Fruit fly (Drosophila melanogaster) whole organism, embryonic: ENCODE data around the gene Gclc.

Source experiments
- Atf3 ChIP-seq: fragments of 200-800 bp; sonication (Bioruptor generic); optimal IDR thresholded peaks from 3 replicates; lab custom pipeline; 2016; ENCODE audit warnings: missing biosample characterization, missing genetic modification characterization
- CG10543 ChIP-seq: fragments of 200-800 bp; sonication (Bioruptor generic); optimal IDR thresholded peaks from 3 replicates; lab custom pipeline; 2017; ENCODE audit warnings: missing biosample characterization, mild to moderate bottlenecking, missing genetic modification characterization, moderate library complexity
- CG11085 ChIP-seq: fragments of 200-800 bp; sonication (Bioruptor generic); IDR thresholded peaks from 2 replicates; pipeline ENCODE4 v1.3.6; 2022; ENCODE audit warnings: missing biosample characterization, missing genetic modification characterization
- CG12391 ChIP-seq: fragments of 200-800 bp; sonication (Bioruptor generic); optimal IDR thresholded peaks from 3 replicates; lab custom pipeline; 2018; ENCODE audit warnings: missing biosample characterization, mild to moderate bottlenecking, missing genetic modification characterization, moderate library complexity
- CG12769 ChIP-seq: fragments of 200-800 bp; sonication (Bioruptor generic); optimal IDR thresholded peaks from 2 replicates; lab custom pipeline; 2019; ENCODE audit warnings: missing biosample characterization, mild to moderate bottlenecking, missing genetic modification characterization, moderate library complexity
- CG13287 ChIP-seq: fragments of 200-800 bp; sonication (Bioruptor generic); IDR thresholded peaks from 2 replicates; pipeline ENCODE4 v1.3.6; 2022; ENCODE audit warnings: missing biosample characterization, missing genetic modification characterization; ENCODE audit not compliant: partially characterized antibody
- CG1647 ChIP-seq: fragments of 200-800 bp; sonication (Bioruptor generic); optimal IDR thresholded peaks from 3 replicates; lab custom pipeline; 2016; ENCODE audit warnings: missing biosample characterization, missing genetic modification characterization
- CG16863 ChIP-seq: fragments of 200-800 bp; sonication (Bioruptor generic); optimal IDR thresholded peaks from 3 replicates; lab custom pipeline; 2016; ENCODE audit warnings: missing biosample characterization, missing genetic modification characterization
- CG3065 ChIP-seq: fragments of 200-800 bp; sonication (Bioruptor generic); optimal IDR thresholded peaks from 2 replicates; lab custom pipeline; 2016; ENCODE audit warnings: missing biosample characterization, missing genetic modification characterization
- CG31441 ChIP-seq: fragments of 200-800 bp; sonication (Bioruptor generic); IDR thresholded peaks from 2 replicates; pipeline ENCODE4 v1.3.6; 2022; ENCODE audit warnings: missing biosample characterization, missing genetic modification characterization
- CG3838 ChIP-seq: fragments of 200-800 bp; sonication (Bioruptor generic); optimal IDR thresholded peaks from 3 replicates; lab custom pipeline; 2016; ENCODE audit warnings: missing biosample characterization, missing genetic modification characterization
- CG5245 ChIP-seq: fragments of 200-800 bp; sonication (Bioruptor generic); optimal IDR thresholded peaks from 3 replicates; lab custom pipeline; 2016; ENCODE audit warnings: missing biosample characterization, missing genetic modification characterization
- CG6175 ChIP-seq: fragments of 200-800 bp; sonication (Bioruptor generic); IDR thresholded peaks from 3 replicates; pipeline ENCODE4 v1.3.6; 2022; ENCODE audit warnings: missing biosample characterization, missing genetic modification characterization
- CG6654 ChIP-seq: fragments of 200-800 bp; sonication (Bioruptor generic); optimal IDR thresholded peaks from 2 replicates; lab custom pipeline; 2017; ENCODE audit warnings: missing biosample characterization, mild to moderate bottlenecking, missing genetic modification characterization
- CG6854 ChIP-seq: fragments of 200-800 bp; sonication (Bioruptor generic); optimal IDR thresholded peaks from 3 replicates; lab custom pipeline; 2017; ENCODE audit warnings: missing biosample characterization, mild to moderate bottlenecking, missing genetic modification characterization
- CG9727 ChIP-seq: fragments of 200-800 bp; sonication (Bioruptor generic); optimal IDR thresholded peaks from 3 replicates; lab custom pipeline; 2017; ENCODE audit warnings: missing biosample characterization, mild to moderate bottlenecking, missing genetic modification characterization
- Camta ChIP-seq: fragments of 200-800 bp; sonication (Bioruptor generic); optimal IDR thresholded peaks from 2 replicates; lab custom pipeline; 2016; ENCODE audit warnings: missing biosample characterization, missing genetic modification characterization
- Dip3 ChIP-seq: fragments of 200-800 bp; sonication (Bioruptor generic); optimal IDR thresholded peaks from 3 replicates; lab custom pipeline; 2016; ENCODE audit warnings: missing biosample characterization, missing genetic modification characterization
- Eip74EF ChIP-seq, 2 experiments: fragments of 200-800 bp in 1 of 2; fragments of >200 bp in 1 of 2; sonication (Bioruptor generic) in 1 of 2; optimal IDR thresholded peaks; 2 replicates each; lab custom pipeline; 2017 to 2019; ENCODE audit warnings: missing biosample characterization in 2 of 2, missing genetic modification characterization in 2 of 2, mild to moderate bottlenecking in 1 of 2, moderate library complexity in 1 of 2
- GATAe ChIP-seq: fragments of 200-800 bp; sonication (Bioruptor generic); conservative IDR thresholded peaks from 2 replicates; pipeline ENCODE4 v1.3.6; 2022; ENCODE audit warnings: missing biosample characterization, missing genetic modification characterization
- Hey ChIP-seq: fragments of 200-800 bp; sonication (Bioruptor generic); optimal IDR thresholded peaks from 3 replicates; lab custom pipeline; 2018; ENCODE audit warnings: missing biosample characterization, mild to moderate bottlenecking, missing genetic modification characterization
- HmgD ChIP-seq: fragments of 200-800 bp; sonication (Bioruptor generic); optimal IDR thresholded peaks from 3 replicates; lab custom pipeline; 2016; ENCODE audit warnings: missing biosample characterization, missing genetic modification characterization
- Hr51 ChIP-seq, 2 experiments: fragments of 200-800 bp; sonication (Bioruptor generic); optimal IDR thresholded peaks; 2 replicates in 1 of 2; 3 replicates in 1 of 2; lab custom pipeline; 2016 to 2018; ENCODE audit warnings: missing biosample characterization in 2 of 2, missing genetic modification characterization in 2 of 2, mild to moderate bottlenecking in 1 of 2, moderate library complexity in 1 of 2
- Jarid2 ChIP-seq: fragments of 200-800 bp; sonication (Bioruptor generic); optimal IDR thresholded peaks from 3 replicates; lab custom pipeline; 2017; ENCODE audit warnings: mild to moderate bottlenecking, missing biosample characterization, missing genetic modification reagents, missing genetic modification characterization
- Lhr ChIP-seq: fragments of 200-800 bp; sonication (Bioruptor generic); optimal IDR thresholded peaks from 3 replicates; lab custom pipeline; 2017; ENCODE audit warnings: mild to moderate bottlenecking, missing biosample characterization, missing genetic modification reagents, missing genetic modification characterization
- PHDP ChIP-seq: fragments of 200-800 bp; sonication (Bioruptor generic); optimal IDR thresholded peaks from 3 replicates; lab custom pipeline; 2018; ENCODE audit warnings: missing biosample characterization, mild to moderate bottlenecking, missing genetic modification characterization, moderate library complexity
- Scr ChIP-seq: fragments of 200-800 bp; sonication (Bioruptor generic); IDR thresholded peaks from 2 replicates; pipeline ENCODE4 v1.3.6; 2022; ENCODE audit warnings: missing biosample characterization, missing genetic modification characterization; ENCODE audit not compliant: partially characterized antibody
- Sox102F ChIP-seq: fragments of 200-800 bp; sonication (Bioruptor generic); optimal IDR thresholded peaks from 2 replicates; lab custom pipeline; 2018; ENCODE audit warnings: missing biosample characterization, mild to moderate bottlenecking, missing genetic modification characterization, moderate library complexity
- Taf1 ChIP-seq: fragments of 200-800 bp; sonication (Bioruptor generic); IDR thresholded peaks from 2 replicates; pipeline ENCODE4 v1.3.6; 2022; ENCODE audit warnings: missing biosample characterization, missing genetic modification characterization
- Trl ChIP-seq, 3 experiments: fragments of >200 bp in 2 of 3; fragments of 200-800 bp in 1 of 3; sonication (Bioruptor generic) in 1 of 3; optimal IDR thresholded peaks; 2 replicates in 1 of 3; 3 replicates in 2 of 3; lab custom pipeline; 2016 to 2017; ENCODE audit warnings: missing biosample characterization in 1 of 3, missing genetic modification characterization in 1 of 3
- crc ChIP-seq: fragments of 200-800 bp; sonication (Bioruptor generic); optimal IDR thresholded peaks from 2 replicates; lab custom pipeline; 2016; ENCODE audit warnings: missing biosample characterization, missing genetic modification characterization
- crp ChIP-seq, 2 experiments: fragments of 200-800 bp; sonication (Bioruptor generic); optimal IDR thresholded peaks; 2 replicates in 1 of 2; 3 replicates in 1 of 2; lab custom pipeline; 2017; ENCODE audit warnings: missing biosample characterization in 2 of 2, missing genetic modification characterization in 2 of 2, mild to moderate bottlenecking in 1 of 2, moderate library complexity in 1 of 2
- exex ChIP-seq: fragments of 200-800 bp; sonication (Bioruptor generic); optimal IDR thresholded peaks from 4 replicates; lab custom pipeline; 2018; ENCODE audit warnings: missing biosample characterization, mild to moderate bottlenecking, missing genetic modification characterization, moderate library complexity
- fd96Cb ChIP-seq: fragments of 200-800 bp; sonication (Bioruptor generic); optimal IDR thresholded peaks from 2 replicates; lab custom pipeline; 2018; ENCODE audit warnings: missing biosample characterization, mild to moderate bottlenecking, missing genetic modification characterization, moderate library complexity
- ind ChIP-seq: fragments of 200-800 bp; sonication (Bioruptor generic); optimal IDR thresholded peaks from 3 replicates; lab custom pipeline; 2016; ENCODE audit warnings: missing biosample characterization, missing genetic modification characterization
- klu ChIP-seq: fragments of 200-800 bp; sonication (Bioruptor generic); IDR thresholded peaks from 2 replicates; pipeline ENCODE4 v1.3.6; 2022; ENCODE audit warnings: missing biosample characterization, missing genetic modification characterization
- lov ChIP-seq, 2 experiments: fragments of 200-800 bp in 1 of 2; fragments of >200 bp in 1 of 2; sonication (Bioruptor generic) in 1 of 2; IDR thresholded peaks in 1 of 2; optimal IDR thresholded peaks in 1 of 2; 2 replicates in 1 of 2; 3 replicates in 1 of 2; pipeline versions ENCODE4 v1.3.6 to Lab custom; 2017 to 2022; ENCODE audit warnings: missing biosample characterization in 1 of 2, missing genetic modification characterization in 1 of 2
- odd ChIP-seq: fragments of 200-800 bp; sonication (Bioruptor generic); optimal IDR thresholded peaks from 2 replicates; lab custom pipeline; 2017; ENCODE audit warnings: missing biosample characterization, mild to moderate bottlenecking, missing genetic modification characterization
- psq ChIP-seq: fragments of 200-800 bp; sonication (Bioruptor generic); optimal IDR thresholded peaks from 2 replicates; lab custom pipeline; 2017; ENCODE audit warnings: missing biosample characterization, missing genetic modification characterization
- ranshi ChIP-seq: fragments of 200-800 bp; sonication (Bioruptor generic); IDR thresholded peaks from 2 replicates; pipeline ENCODE4 v1.3.6; 2022; ENCODE audit warnings: missing biosample characterization, missing genetic modification characterization
- sim ChIP-seq: fragments of 200-800 bp; sonication (Bioruptor generic); IDR thresholded peaks from 2 replicates; pipeline ENCODE4 v1.3.6; 2022; ENCODE audit warnings: missing biosample characterization, missing genetic modification characterization
- sr ChIP-seq: fragments of 200-800 bp; sonication (Bioruptor generic); IDR thresholded peaks from 3 replicates; pipeline ENCODE4 v1.3.6; 2022; ENCODE audit warnings: missing biosample characterization, missing genetic modification characterization
- trh ChIP-seq: fragments of 200-800 bp; sonication (Bioruptor generic); optimal IDR thresholded peaks from 2 replicates; lab custom pipeline; 2016; ENCODE audit warnings: missing biosample characterization, missing genetic modification characterization
- ttk ChIP-seq: fragments of 200-800 bp; sonication (Bioruptor generic); IDR thresholded peaks from 2 replicates; pipeline ENCODE4 v2.1.2; 2022; ENCODE audit warnings: missing biosample characterization, missing genetic modification characterization
- tup ChIP-seq: fragments of 200-800 bp; sonication (Bioruptor generic); optimal IDR thresholded peaks from 2 replicates; lab custom pipeline; 2016; ENCODE audit warnings: missing biosample characterization, mild to moderate bottlenecking, missing genetic modification characterization, moderate library complexity
- unpg ChIP-seq: fragments of 200-800 bp; sonication (Bioruptor generic); optimal IDR thresholded peaks from 3 replicates; lab custom pipeline; 2018; ENCODE audit warnings: missing biosample characterization, mild to moderate bottlenecking, missing genetic modification characterization, moderate library complexity
- wdn ChIP-seq: fragments of 200-800 bp; sonication (Bioruptor generic); IDR thresholded peaks from 2 replicates; pipeline ENCODE4 v1.3.6; 2022; ENCODE audit warnings: missing biosample characterization, missing genetic modification characterization
- yki ChIP-seq: fragments of >200 bp; optimal IDR thresholded peaks from 3 replicates; lab custom pipeline; 2018
- zen2 ChIP-seq: fragments of 200-800 bp; sonication (Bioruptor generic); IDR thresholded peaks from 3 replicates; pipeline ENCODE4 v1.3.6; 2022; ENCODE audit warnings: missing biosample characterization, missing genetic modification characterization; ENCODE audit not compliant: partially characterized antibody

Gene Gclc

dm6 chrX:8143537-8143936 is 27.6 kb upstream of the Gclc start, which contains the start of gene CG17982 (continued):
- TF ChIP-seq Atf3 (GFP tag; lab: Kevin White, UChicago) (peak; percentile 64), CG6175 (0 out of 3 replicates have a peak, but pooled peaks have one; percentile 38), crp (GFP tag; optimal IDR thresholded peaks at IDR 0.05; lab: Kevin White, UChicago) (peak; percentile 47 to 89), Scr (GFP tag; lab: Robert Waterston, UW) (peak; percentile 40; the same call in 1 of the 2 replicates), CG3065 (GFP tag; lab: Kevin White, UChicago) (peak; percentile 2), klu (GFP tag; lab: Robert Waterston, UW) (peak; percentile 71), CG11085 (GFP tag; lab: Robert Waterston, UW) (peak; percentile 64), Sox102F (peak; percentile 89), odd (GFP tag; lab: Kevin White, UChicago) (peak; percentile 73), CG13287 (no peak; the same call in 1 of the 2 replicates), lov (optimal IDR thresholded peaks at IDR 0.05; lab: Kevin White, UChicago) (no peak), lov (GFP tag; IDR thresholded peaks at IDR 0.05; lab: Robert Waterston, UW) (peak; percentile 76; the same call in 1 of the 3 replicates), psq (GFP tag; lab: Kevin White, UChicago) (peak; percentile 94), CG31441 (peak; percentile 80), CG10543 (GFP tag; lab: Kevin White, UChicago) (peak; percentile 90), sim (GFP tag; lab: Robert Waterston, UW) (no peak), PHDP (tag; lab: Kevin White, UChicago) (peak; percentile 90), HmgD (GFP tag; lab: Kevin White, UChicago) (no peak), Hey (no peak), CG12391 (tag; lab: Kevin White, UChicago) (peak; percentile 90), Hr51 (GFP tag; optimal IDR thresholded peaks at IDR 0.05; lab: Kevin White, UChicago) (peak; percentile 58 to 87), wdn (GFP tag; lab: Robert Waterston, UW) (peak; percentile 80), ind (peak; percentile 84), CG6854 (GFP tag; lab: Kevin White, UChicago) (peak; percentile 43), ttk (peak; percentile 68), ranshi (GFP tag; lab: Robert Waterston, UW) (peak; percentile 82), CG9727 (peak; percentile 79), tup (GFP tag; lab: Kevin White, UChicago) (peak; percentile 68), sr (GFP tag; lab: Robert Waterston, UW) (no peak), Dip3 (GFP tag; lab: Kevin White, UChicago) (peak; percentile 84), Eip74EF (GFP tag; optimal IDR thresholded peaks at IDR 0.05; lab: Kevin White, UChicago) (peak in 1 of 2 experiments; percentile 71), CG3838 (GFP tag; lab: Kevin White, UChicago) (peak; percentile 61), CG12769 (tag; lab: Kevin White, UChicago) (no peak), Jarid2 (GFP tag; lab: Kevin White, UChicago) (no peak), crc (peak; percentile 81), trh (GFP tag; lab: Kevin White, UChicago) (peak; percentile 42), unpg (GFP tag; lab: Kevin White, UChicago) (peak; percentile 92), fd96Cb (peak; percentile 81), CG6654 (GFP tag; lab: Kevin White, UChicago) (peak; percentile 45), Taf1 (GFP tag; lab: Robert Waterston, UW) (peak; percentile 57), CG16863 (GFP tag; lab: Kevin White, UChicago) (peak; percentile 80), Trl (optimal IDR thresholded peaks at IDR 0.05; lab: Kevin White, UChicago) (no peak), Trl (GFP tag; optimal IDR thresholded peaks at IDR 0.05; lab: Kevin White, UChicago) (peak; percentile 91), yki (lab: Kevin White, UChicago) (no peak), GATAe (GFP tag; lab: Robert Waterston, UW) (no peak), exex (tag; lab: Kevin White, UChicago) (no peak), Lhr (peak; percentile 29), CG5245 (GFP tag; lab: Kevin White, UChicago) (peak; percentile 51), Camta (GFP tag; lab: Kevin White, UChicago) (peak; percentile 78), zen2 (GFP tag; lab: Robert Waterston, UW) (no peak), CG1647 (GFP tag; lab: Kevin White, UChicago) (peak; percentile 62)
